Fruit fly (Drosophila melanogaster): ENCODE measurements around the gene Pcmt.

DNA sequence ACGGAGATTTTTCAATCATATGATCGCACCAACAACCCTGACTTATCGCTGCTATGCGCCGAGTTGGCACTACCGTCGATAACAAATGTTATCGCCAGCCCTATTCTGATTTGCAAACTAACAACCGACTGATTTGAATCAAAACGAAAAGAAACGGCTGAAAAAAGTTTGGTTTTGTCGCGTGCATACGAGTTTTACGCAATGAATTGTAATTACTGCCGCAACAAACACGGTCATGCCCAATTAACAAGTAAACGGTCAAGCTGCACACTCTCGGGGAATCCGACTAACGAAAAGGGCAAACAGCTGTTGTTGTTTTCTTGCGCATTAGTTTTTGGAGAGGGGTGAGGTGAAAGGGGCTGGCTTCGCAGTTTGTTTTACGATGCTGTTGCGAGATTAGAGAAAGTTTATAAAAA lies 10.7 kb upstream of the Pcmt start, which contains the start of the genes CG14671 and CG12746:
- TF ChIP-seq Sox102F (GFP tag; optimal IDR thresholded peaks at IDR 0.05) (no peak), Smox (GFP tag; optimal IDR thresholded peaks at IDR 0.05) (no peak), CG16779 (tag; optimal IDR thresholded peaks at IDR 0.05) (no peak), Gug (GFP tag; IDR thresholded peaks at IDR 0.05) (no peak), Lpt (GFP tag; optimal IDR thresholded peaks at IDR 0.05) (no peak), net (GFP tag; optimal IDR thresholded peaks at IDR 0.05) (no peak)
